Fruit fly (Drosophila melanogaster) whole organism: ENCODE results near the gene CG9175.

Experiments
- CG8478 ChIP-seq: fragments of >200 bp; optimal IDR thresholded peaks from 2 replicates; lab custom pipeline; 2018; ENCODE audit warnings: inconsistent platforms
- Dll ChIP-seq: fragments of >200 bp; optimal IDR thresholded peaks from 2 replicates; lab custom pipeline; 2017
- pan ChIP-seq: fragments of >200 bp; optimal IDR thresholded peaks from 2 replicates; lab custom pipeline; 2017
- usp ChIP-seq: fragments of >200 bp; optimal IDR thresholded peaks from 2 replicates; lab custom pipeline; 2017; ENCODE audit warnings: missing biosample characterization, missing genetic modification characterization, mixed read lengths

- TF ChIP-seq CG8478 (lab: Kevin White, UChicago) (no peak), pan (lab: Kevin White, UChicago) (no peak), usp (no peak), Dll (lab: Kevin White, UChicago) (no peak)
Measured at dm6 chr2L:6118212-6118611, 19.4 kb upstream of the CG9175 start, which contains the start of gene CG31642.
